Fruit fly (Drosophila melanogaster) Kc167 (cell line): ENCODE data around the gene Bx.

Source experiments
- h ChIP-seq: fragments of >200 bp; optimal IDR thresholded peaks from 3 replicates; lab custom pipeline; 2018; ENCODE audit warnings: missing external identifiers
- psq ChIP-seq: fragments of >200 bp; optimal IDR thresholded peaks from 2 replicates; lab custom pipeline; 2017; ENCODE audit warnings: missing external identifiers

- TF ChIP-seq psq (lab: Kevin White, UChicago): no peak
- no peak for TF ChIP-seq h (lab: Kevin White, UChicago)
These were observed 72.0 kb downstream of the Bx start for dm6 chrX:18587265-18587664.
